Worm (Caenorhabditis elegans) whole organism, midembryonic: ENCODE results near the gene C50F4.8.

Source experiments
- cog-1 ChIP-seq: sonication (generic microtip); optimal IDR thresholded peaks from 2 replicates; lab custom pipeline; 2016; ENCODE audit warnings: missing genetic modification characterization, missing compliant biosample characterization
- flt-1 ChIP-seq: fragments of 200-800 bp; sonication (Bioruptor generic); IDR thresholded peaks from 2 replicates; pipeline ENCODE4 v1.3.6; 2022; ENCODE audit warnings: missing genetic modification characterization, missing compliant biosample characterization
- klf-2 ChIP-seq: fragments of 200-800 bp; sonication (Bioruptor generic); conservative IDR thresholded peaks from 2 replicates; pipeline ENCODE4 v1.3.6; 2022; ENCODE audit warnings: missing genetic modification reagents, missing genetic modification characterization, missing compliant biosample characterization
- med-1 ChIP-seq: sonication (generic microtip); optimal IDR thresholded peaks from 2 replicates; lab custom pipeline; 2017; ENCODE audit warnings: missing genetic modification characterization, mild to moderate bottlenecking, missing compliant biosample characterization, antibody characterized with exemption, missing genetic modification reagents; ENCODE audit not compliant: insufficient read depth
- ref-1 ChIP-seq: fragments of 200-800 bp; sonication (Bioruptor generic); conservative IDR thresholded peaks from 2 replicates; pipeline ENCODE4 v1.3.6; 2022; ENCODE audit warnings: missing genetic modification reagents, missing genetic modification characterization, missing compliant biosample characterization
- tab-1 ChIP-seq: fragments of 200-800 bp; sonication (Bioruptor generic); IDR thresholded peaks from 2 replicates; pipeline ENCODE4 v1.3.6; 2022; ENCODE audit warnings: missing genetic modification characterization, missing compliant biosample characterization
- ztf-23 ChIP-seq: fragments of 200-800 bp; sonication (Bioruptor generic); IDR thresholded peaks from 2 replicates; pipeline ENCODE4 v1.3.6; 2022; ENCODE audit warnings: missing genetic modification reagents, missing genetic modification characterization, missing compliant biosample characterization

DNA sequence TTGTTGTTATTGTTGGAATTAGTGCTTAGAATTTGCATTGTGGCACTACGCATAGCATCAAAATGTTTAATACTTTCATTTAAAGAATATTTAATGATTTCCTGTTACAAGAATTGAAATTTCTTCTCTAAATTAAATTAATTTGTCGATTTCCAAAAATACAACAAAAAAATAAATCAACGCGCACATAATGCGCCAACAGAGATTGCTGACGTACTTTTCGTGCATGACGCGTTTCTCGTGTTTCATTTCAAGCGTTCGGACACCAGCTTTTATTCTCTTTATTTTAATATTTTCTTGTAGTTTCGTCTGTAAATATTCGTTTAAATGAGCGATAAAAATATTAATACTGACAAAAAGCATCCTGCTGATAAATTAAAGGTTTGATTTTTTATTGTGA lies 5.1 kb downstream of the C50F4.8 start, which contains the start of gene eif-2Bdelta:
- TF ChIP-seq ref-1 (no peak), cog-1 (tag; lab: Kevin White, UChicago) (no peak), klf-2 (GFP tag; lab: Robert Waterston, UW) (no peak), flt-1 (GFP tag; lab: Robert Waterston, UW) (no peak), tab-1 (GFP tag; lab: Robert Waterston, UW) (no peak), med-1 (no peak), ztf-23 (no peak)
